Fruit fly (Drosophila melanogaster) whole organism, embryonic: ENCODE measurements around the gene mey.

Source experiments
- Asciz ChIP-seq: fragments of 200-800 bp; sonication (Bioruptor generic); optimal IDR thresholded peaks from 2 replicates; lab custom pipeline; 2017; ENCODE audit warnings: missing biosample characterization, mild to moderate bottlenecking, missing genetic modification characterization, missing genetic modification reagents
- Blimp-1 ChIP-seq: fragments of 200-800 bp; sonication (Bioruptor generic); optimal IDR thresholded peaks from 3 replicates; lab custom pipeline; 2018; ENCODE audit warnings: missing biosample characterization, missing genetic modification characterization, mild to moderate bottlenecking, moderate library complexity, missing genetic modification reagents
- CG10979 ChIP-seq: fragments of 200-800 bp; sonication (Bioruptor generic); optimal IDR thresholded peaks from 2 replicates; lab custom pipeline; 2018; ENCODE audit warnings: missing biosample characterization, mild to moderate bottlenecking, missing genetic modification characterization, moderate library complexity
- CG12071 ChIP-seq: fragments of 200-800 bp; sonication (Bioruptor generic); optimal IDR thresholded peaks from 3 replicates; lab custom pipeline; 2018; ENCODE audit warnings: missing biosample characterization, mild to moderate bottlenecking, missing genetic modification characterization
- CG14860 ChIP-seq: fragments of 200-800 bp; sonication (Bioruptor generic); IDR thresholded peaks from 3 replicates; pipeline ENCODE4 v1.3.6; 2022; ENCODE audit warnings: missing biosample characterization, missing genetic modification characterization; ENCODE audit not compliant: partially characterized antibody
- CG1603 ChIP-seq: fragments of 200-800 bp; sonication (Bioruptor generic); optimal IDR thresholded peaks from 2 replicates; lab custom pipeline; 2019; ENCODE audit warnings: missing biosample characterization, mild to moderate bottlenecking, missing genetic modification characterization, moderate library complexity
- CG17829 ChIP-seq: fragments of 200-800 bp; optimal IDR thresholded peaks from 2 replicates; lab custom pipeline; 2019; ENCODE audit warnings: missing biosample characterization, mild to moderate bottlenecking, missing genetic modification characterization, moderate library complexity
- CG18011 ChIP-seq: fragments of 200-800 bp; sonication (Bioruptor generic); optimal IDR thresholded peaks from 2 replicates; lab custom pipeline; 2017; ENCODE audit warnings: missing biosample characterization, missing genetic modification characterization, mild to moderate bottlenecking, moderate library complexity, missing genotype
- CG2202 ChIP-seq: fragments of 200-800 bp; sonication (Bioruptor generic); optimal IDR thresholded peaks from 2 replicates; lab custom pipeline; 2018; ENCODE audit warnings: missing biosample characterization, mild to moderate bottlenecking, missing genetic modification characterization
- CG33213 ChIP-seq: fragments of 200-800 bp; sonication (Bioruptor generic); optimal IDR thresholded peaks from 3 replicates; lab custom pipeline; 2016; ENCODE audit warnings: missing biosample characterization, missing genetic modification characterization
- CG5953 ChIP-seq: fragments of 200-800 bp; sonication (Bioruptor generic); IDR thresholded peaks from 2 replicates; pipeline ENCODE4 v1.3.6; 2022; ENCODE audit warnings: missing biosample characterization, missing genetic modification characterization
- CG6689 ChIP-seq: fragments of 200-800 bp; sonication (Bioruptor generic); IDR thresholded peaks from 2 replicates; pipeline ENCODE4 v1.3.6; 2022; ENCODE audit warnings: missing biosample characterization, missing genetic modification characterization
- CG6813 ChIP-seq: fragments of 200-800 bp; sonication (Bioruptor generic); optimal IDR thresholded peaks from 2 replicates; lab custom pipeline; 2017; ENCODE audit warnings: missing biosample characterization, missing genetic modification characterization, mild to moderate bottlenecking, moderate library complexity, missing genetic modification reagents
- CG7745 ChIP-seq: fragments of 200-800 bp; sonication (Bioruptor generic); optimal IDR thresholded peaks from 2 replicates; lab custom pipeline; 2018; ENCODE audit warnings: missing biosample characterization, mild to moderate bottlenecking, missing genetic modification characterization, moderate library complexity
- CG8089 ChIP-seq: fragments of 200-800 bp; sonication (Bioruptor generic); optimal IDR thresholded peaks from 3 replicates; lab custom pipeline; 2016; ENCODE audit warnings: missing biosample characterization, missing genetic modification characterization
- CG8924 ChIP-seq: fragments of 200-800 bp; optimal IDR thresholded peaks from 3 replicates; lab custom pipeline; 2019; ENCODE audit warnings: missing biosample characterization, mild to moderate bottlenecking, missing genetic modification characterization, moderate library complexity
- Chrac-16 ChIP-seq: fragments of 200-800 bp; sonication (Bioruptor generic); optimal IDR thresholded peaks from 3 replicates; lab custom pipeline; 2016; ENCODE audit warnings: missing biosample characterization, missing genetic modification characterization
- D ChIP-seq, 2 experiments: fragments of 200-800 bp in 1 of 2; fragments of >200 bp in 1 of 2; sonication (Bioruptor generic) in 1 of 2; optimal IDR thresholded peaks; 2 replicates in 1 of 2; 3 replicates in 1 of 2; lab custom pipeline; 2017; ENCODE audit warnings: mild to moderate bottlenecking in 1 of 2, missing biosample characterization in 1 of 2, missing genetic modification characterization in 1 of 2, missing genetic modification reagents in 1 of 2
- Dbx ChIP-seq: fragments of 200-800 bp; sonication (Bioruptor generic); IDR thresholded peaks from 3 replicates; pipeline ENCODE4 v1.3.6; 2022; ENCODE audit warnings: missing biosample characterization, missing genetic modification characterization
- Dip2 ChIP-seq: fragments of 200-800 bp; sonication (Bioruptor generic); IDR thresholded peaks from 2 replicates; pipeline ENCODE4 v1.3.6; 2022; ENCODE audit warnings: missing biosample characterization, missing genetic modification characterization
- HLH3B ChIP-seq: fragments of 200-800 bp; sonication (Bioruptor generic); IDR thresholded peaks from 2 replicates; pipeline ENCODE4 v1.3.6; 2022; ENCODE audit warnings: missing biosample characterization, missing genetic modification characterization
- Hmx ChIP-seq: fragments of 200-800 bp; sonication (Bioruptor generic); optimal IDR thresholded peaks from 2 replicates; lab custom pipeline; 2016; ENCODE audit warnings: missing biosample characterization, missing genetic modification characterization
- Kr ChIP-seq: fragments of 200-800 bp; sonication (Bioruptor generic); optimal IDR thresholded peaks from 2 replicates; lab custom pipeline; 2017; ENCODE audit warnings: missing biosample characterization, mild to moderate bottlenecking, missing genetic modification characterization
- Lhr ChIP-seq: fragments of 200-800 bp; sonication (Bioruptor generic); optimal IDR thresholded peaks from 3 replicates; lab custom pipeline; 2017; ENCODE audit warnings: mild to moderate bottlenecking, missing biosample characterization, missing genetic modification reagents, missing genetic modification characterization
- PHDP ChIP-seq: fragments of 200-800 bp; sonication (Bioruptor generic); optimal IDR thresholded peaks from 3 replicates; lab custom pipeline; 2018; ENCODE audit warnings: missing biosample characterization, mild to moderate bottlenecking, missing genetic modification characterization, moderate library complexity
- YL-1 ChIP-seq: fragments of 200-800 bp; sonication (Bioruptor generic); optimal IDR thresholded peaks from 3 replicates; lab custom pipeline; 2017; ENCODE audit warnings: missing biosample characterization, mild to moderate bottlenecking, missing genetic modification characterization
- dysf ChIP-seq: fragments of 200-800 bp; sonication (Bioruptor generic); IDR thresholded peaks from 3 replicates; pipeline ENCODE4 v1.3.6; 2022; ENCODE audit warnings: missing biosample characterization, missing genetic modification characterization
- fd102C ChIP-seq: fragments of 200-800 bp; sonication (Bioruptor generic); optimal IDR thresholded peaks from 2 replicates; lab custom pipeline; 2018; ENCODE audit warnings: missing biosample characterization, mild to moderate bottlenecking, missing genetic modification characterization, moderate library complexity
- fd64A ChIP-seq: fragments of 200-800 bp; sonication (Bioruptor generic); optimal IDR thresholded peaks from 3 replicates; lab custom pipeline; 2018; ENCODE audit warnings: missing biosample characterization, mild to moderate bottlenecking, missing genetic modification characterization
- gce ChIP-seq: fragments of 200-800 bp; sonication (Bioruptor generic); IDR thresholded peaks from 3 replicates; pipeline ENCODE4 v1.3.6; 2022; ENCODE audit warnings: missing biosample characterization, missing genetic modification characterization
- gcm ChIP-seq: fragments of 200-800 bp; sonication (Bioruptor generic); optimal IDR thresholded peaks from 2 replicates; lab custom pipeline; 2019; ENCODE audit warnings: missing biosample characterization, mild to moderate bottlenecking, missing genetic modification characterization, moderate library complexity
- gem ChIP-seq: fragments of 200-800 bp; sonication (Bioruptor generic); optimal IDR thresholded peaks from 2 replicates; lab custom pipeline; 2019; ENCODE audit warnings: missing biosample characterization, mild to moderate bottlenecking, missing genetic modification characterization, moderate library complexity
- hkb ChIP-seq, 2 experiments: fragments of 200-800 bp in 1 of 2; fragments of >200 bp in 1 of 2; sonication (Bioruptor generic) in 1 of 2; IDR thresholded peaks in 1 of 2; optimal IDR thresholded peaks in 1 of 2; 2 replicates each; pipeline versions ENCODE4 v1.3.6 to Lab custom; 2017 to 2022; ENCODE audit warnings: missing biosample characterization in 1 of 2, missing genetic modification characterization in 1 of 2
- kni ChIP-seq: fragments of 200-800 bp; sonication (Bioruptor generic); optimal IDR thresholded peaks from 3 replicates; lab custom pipeline; 2017; ENCODE audit warnings: mild to moderate bottlenecking, missing biosample characterization, missing genetic modification reagents, missing genetic modification characterization
- lola ChIP-seq, 3 experiments: fragments of >200 bp in 2 of 3; fragments of 200-800 bp in 1 of 3; sonication (Bioruptor generic) in 1 of 3; optimal IDR thresholded peaks; 2 replicates each; lab custom pipeline; 2017 to 2019; ENCODE audit warnings: missing biosample characterization in 3 of 3, missing genetic modification characterization in 3 of 3, mild to moderate bottlenecking in 1 of 3, moderate library complexity in 1 of 3
- lov ChIP-seq, 2 experiments: fragments of 200-800 bp in 1 of 2; fragments of >200 bp in 1 of 2; sonication (Bioruptor generic) in 1 of 2; IDR thresholded peaks in 1 of 2; optimal IDR thresholded peaks in 1 of 2; 2 replicates in 1 of 2; 3 replicates in 1 of 2; pipeline versions ENCODE4 v1.3.6 to Lab custom; 2017 to 2022; ENCODE audit warnings: missing biosample characterization in 1 of 2, missing genetic modification characterization in 1 of 2
- nerfin-1 ChIP-seq: fragments of 200-800 bp; sonication (Bioruptor generic); optimal IDR thresholded peaks from 3 replicates; lab custom pipeline; 2019; ENCODE audit warnings: missing biosample characterization, mild to moderate bottlenecking, missing genetic modification characterization, moderate library complexity
- otp ChIP-seq: fragments of 200-800 bp; sonication (Bioruptor generic); IDR thresholded peaks from 3 replicates; pipeline ENCODE4, ENCODE4 v1.3.6; 2022; ENCODE audit warnings: missing biosample characterization, missing genetic modification characterization
- pum ChIP-seq: fragments of 200-800 bp; sonication (Bioruptor generic); optimal IDR thresholded peaks from 2 replicates; lab custom pipeline; 2016; ENCODE audit warnings: missing biosample characterization, missing genetic modification characterization
- scrt ChIP-seq: fragments of 200-800 bp; sonication (Bioruptor generic); optimal IDR thresholded peaks from 2 replicates; lab custom pipeline; 2018; ENCODE audit warnings: missing biosample characterization, mild to moderate bottlenecking, missing genetic modification characterization, moderate library complexity
- sens ChIP-seq: fragments of 200-800 bp; sonication (Bioruptor generic); peaks from one replicate; lab custom pipeline; 2016; ENCODE audit warnings: missing biosample characterization, missing genetic modification characterization
- slou ChIP-seq: fragments of 200-800 bp; sonication (Bioruptor generic); optimal IDR thresholded peaks from 3 replicates; lab custom pipeline; 2016; ENCODE audit warnings: missing biosample characterization, missing genetic modification characterization
- tll ChIP-seq, 2 experiments: fragments of 200-800 bp in 1 of 2; fragments of >200 bp in 1 of 2; sonication (Bioruptor generic) in 1 of 2; optimal IDR thresholded peaks; 2 replicates each; lab custom pipeline; 2017 to 2019; ENCODE audit warnings: missing biosample characterization in 2 of 2, missing genetic modification characterization in 2 of 2, mild to moderate bottlenecking in 1 of 2, moderate library complexity in 1 of 2
- ttk ChIP-seq: fragments of 200-800 bp; sonication (Bioruptor generic); IDR thresholded peaks from 2 replicates; pipeline ENCODE4 v2.1.2; 2022; ENCODE audit warnings: missing biosample characterization, missing genetic modification characterization
- wor ChIP-seq: fragments of 200-800 bp; sonication (Bioruptor generic); IDR thresholded peaks from 2 replicates; pipeline ENCODE4 v1.3.6; 2022; ENCODE audit warnings: missing biosample characterization, missing genetic modification characterization
- zen ChIP-seq: fragments of 200-800 bp; sonication (Bioruptor generic); optimal IDR thresholded peaks from 3 replicates; lab custom pipeline; 2018; ENCODE audit warnings: missing biosample characterization, mild to moderate bottlenecking, missing genetic modification characterization, moderate library complexity

Gene mey

dm6 chr3R:31548766-31549510 lies 49.9 kb downstream of the mey start (continued):
- peak; percentile 0 for TF ChIP-seq gcm (GFP tag; lab: Kevin White, UChicago)
- TF ChIP-seq CG8089 (GFP tag; lab: Kevin White, UChicago), result peak; percentile 15
- peak; percentile 20 for TF ChIP-seq gem (tag; lab: Kevin White, UChicago)
- TF ChIP-seq PHDP (tag; lab: Kevin White, UChicago), result peak; percentile 42
- no peak for TF ChIP-seq slou (GFP tag; lab: Kevin White, UChicago)
- no peak for TF ChIP-seq CG5953 (GFP tag; lab: Robert Waterston, UW)
- peak; percentile 52 for TF ChIP-seq CG1603 (tag; lab: Kevin White, UChicago)
- peak; percentile 87 for TF ChIP-seq sens (GFP tag; lab: Kevin White, UChicago)
- TF ChIP-seq kni, result peak; percentile 37
- no peak for TF ChIP-seq Chrac-16 (GFP tag; lab: Kevin White, UChicago)
- TF ChIP-seq Hmx (GFP tag; lab: Kevin White, UChicago), result no peak
- TF ChIP-seq dysf, result no peak
- TF ChIP-seq CG12071 (GFP tag; lab: Kevin White, UChicago), result peak; percentile 13
- TF ChIP-seq nerfin-1 (tag; lab: Kevin White, UChicago), result peak; percentile 20
- no peak for TF ChIP-seq Dbx (GFP tag; lab: Robert Waterston, UW)
- TF ChIP-seq HLH3B (GFP tag; lab: Robert Waterston, UW), result no peak
- peak; percentile 33 for TF ChIP-seq Blimp-1 (GFP tag; lab: Kevin White, UChicago)
- no peak for TF ChIP-seq ttk
- TF ChIP-seq hkb (optimal IDR thresholded peaks at IDR 0.05; lab: Kevin White, UChicago), result no peak
- peak; percentile 30; the same call in 1 of the 2 replicates for TF ChIP-seq hkb (GFP tag; IDR thresholded peaks at IDR 0.05; lab: Robert Waterston, UW)
- TF ChIP-seq gce, result 0 out of 3 replicates have a peak, but pooled peaks have one; percentile 43
- peak; percentile 12 for TF ChIP-seq CG10979
- peak; percentile 15; the same call in 1 of the 2 replicates for TF ChIP-seq CG6689 (GFP tag; lab: Robert Waterston, UW)
- no peak for TF ChIP-seq CG18011 (GFP tag; lab: Kevin White, UChicago)
- TF ChIP-seq D (optimal IDR thresholded peaks at IDR 0.05; lab: Kevin White, UChicago), result no peak
- peak; percentile 21 for TF ChIP-seq D (GFP tag; optimal IDR thresholded peaks at IDR 0.05; lab: Kevin White, UChicago)
- TF ChIP-seq pum (GFP tag; lab: Kevin White, UChicago), result no peak
- TF ChIP-seq CG8924 (tag; lab: Kevin White, UChicago), result peak; percentile 36
- no peak for TF ChIP-seq Dip2 (GFP tag; lab: Robert Waterston, UW)
- peak; percentile 13 for TF ChIP-seq CG33213 (GFP tag; lab: Kevin White, UChicago)
- TF ChIP-seq wor, result no peak
- TF ChIP-seq Lhr, result peak; percentile 6
- TF ChIP-seq YL-1 (GFP tag; lab: Kevin White, UChicago), result no peak
- TF ChIP-seq zen, result peak; percentile 3
- TF ChIP-seq otp (GFP tag; lab: Robert Waterston, UW), result peak; percentile 52; the same call in 1 of the 3 replicates
- TF ChIP-seq fd102C (GFP tag; lab: Kevin White, UChicago), result peak; percentile 66
- peak; percentile 23 for TF ChIP-seq Asciz (GFP tag; lab: Kevin White, UChicago)
- peak in 1 of 2 experiments; percentile 67 for TF ChIP-seq tll (GFP tag; optimal IDR thresholded peaks at IDR 0.05; lab: Kevin White, UChicago)
- TF ChIP-seq lola (GFP tag; optimal IDR thresholded peaks at IDR 0.05; lab: Kevin White, UChicago), result peak in 1 of 3 experiments; percentile 24
- TF ChIP-seq scrt, result no peak
- peak; percentile 47 for TF ChIP-seq CG6813 (GFP tag; lab: Kevin White, UChicago)
- no peak for TF ChIP-seq CG7745 (tag; lab: Kevin White, UChicago)
- TF ChIP-seq lov (optimal IDR thresholded peaks at IDR 0.05; lab: Kevin White, UChicago), result no peak
- peak; percentile 78; the same call in 1 of the 3 replicates for TF ChIP-seq lov (GFP tag; IDR thresholded peaks at IDR 0.05; lab: Robert Waterston, UW)
- peak; percentile 43 for TF ChIP-seq Kr (GFP tag; lab: Kevin White, UChicago)
- TF ChIP-seq CG14860, result 0 out of 3 replicates have a peak, but pooled peaks have one; percentile 13
- TF ChIP-seq CG17829 (tag; lab: Kevin White, UChicago), result no peak
- TF ChIP-seq fd64A (GFP tag; lab: Kevin White, UChicago), result peak; percentile 38
- TF ChIP-seq CG2202, result peak; percentile 26
